Worm (Caenorhabditis elegans): ENCODE results near the gene W07E6.5.

ce11 chrII:437279-437678 is 36.0 kb upstream of the W07E6.5 start:
- no peak for TF ChIP-seq akir-1 (GFP tag; optimal IDR thresholded peaks at IDR 0.05)
- TF ChIP-seq zim-3 (tag; optimal IDR thresholded peaks at IDR 0.05): no peak
